Fruit fly (Drosophila melanogaster): ENCODE measurements around the gene CG13806.
A peak's percentile ranks its signal among the peaks of the same experiment; 100 is the strongest.

Gene CG13806

dm6 chr3L:2265692-2266444, at the start of gene CG13806, which contains the start of gene ecd (continued):
- TF ChIP-seq tna (GFP tag; IDR thresholded peaks at IDR 0.05; ENCODE audit: partially characterized antibody) (peak; percentile 90), insv (GFP tag; optimal IDR thresholded peaks at IDR 0.05) (peak in 1 of 2 experiments; percentile 16), CG10462 (GFP tag; optimal IDR thresholded peaks at IDR 0.05) (peak; percentile 88), CG18262 (tag; optimal IDR thresholded peaks at IDR 0.05) (no peak), CG14014 (GFP tag; IDR thresholded peaks at IDR 0.05) (peak; percentile 32; the same call in 1 of the 2 replicates), NfI (GFP tag; optimal IDR thresholded peaks at IDR 0.05) (peak; percentile 21), h (optimal IDR thresholded peaks at IDR 0.05) (no peak), Scr (GFP tag; IDR thresholded peaks at IDR 0.05; ENCODE audit: partially characterized antibody) (peak; percentile 91), danr (GFP tag; IDR thresholded peaks at IDR 0.05) (no peak), stc (GFP tag; IDR thresholded peaks at IDR 0.05) (no peak), Deaf1 (tag; optimal IDR thresholded peaks at IDR 0.05) (no peak), cad (GFP tag; optimal IDR thresholded peaks at IDR 0.05) (no peak), CG17359 (tag; optimal IDR thresholded peaks at IDR 0.05) (no peak), CG15601 (tag; optimal IDR thresholded peaks at IDR 0.05) (peak; percentile 16), CG16779 (GFP tag; IDR thresholded peaks at IDR 0.05) (no peak), CG15696 (tag; optimal IDR thresholded peaks at IDR 0.05) (no peak), CG12104 (GFP tag; optimal IDR thresholded peaks at IDR 0.05) (no peak), peb (GFP tag; IDR thresholded peaks at IDR 0.05) (no peak), chif (GFP tag; optimal IDR thresholded peaks at IDR 0.05) (peak in 1 of 2 experiments; percentile 50), vnd (GFP tag; IDR thresholded peaks at IDR 0.05; ENCODE audit: partially characterized antibody) (peak; percentile 87), CG17802 (tag; optimal IDR thresholded peaks at IDR 0.05) (peak; percentile 88), caup (GFP tag; optimal IDR thresholded peaks at IDR 0.05; ENCODE audit: severe bottlenecking) (peak; percentile 31), ham (GFP tag; IDR thresholded peaks at IDR 0.05) (no peak), crc (GFP tag; optimal IDR thresholded peaks at IDR 0.05) (no peak), MBD-R2 (GFP tag; IDR thresholded peaks at IDR 0.05) (peak; percentile 95), sens (GFP tag) (peak; percentile 78), trh (GFP tag; optimal IDR thresholded peaks at IDR 0.05) (peak; percentile 14), CG17612 (GFP tag; IDR thresholded peaks at IDR 0.05) (no peak), vvl (GFP tag; IDR thresholded peaks at IDR 0.05) (peak; percentile 62), CG13624 (GFP tag; optimal IDR thresholded peaks at IDR 0.05) (peak; percentile 65), BtbVII (GFP tag; optimal IDR thresholded peaks at IDR 0.05) (no peak), Dip2 (GFP tag; IDR thresholded peaks at IDR 0.05) (no peak), jumu (GFP tag; optimal IDR thresholded peaks at IDR 0.05) (peak; percentile 41), fru (optimal IDR thresholded peaks at IDR 0.05) (no peak), mld (GFP tag; IDR thresholded peaks at IDR 0.05; ENCODE audit: partially characterized antibody) (peak; percentile 96), trem (tag; optimal IDR thresholded peaks at IDR 0.05) (peak; percentile 51), pros (GFP tag; optimal IDR thresholded peaks at IDR 0.05) (no peak), CG9609 (GFP tag; optimal IDR thresholded peaks at IDR 0.05) (peak; percentile 51), CG9932 (GFP tag; IDR thresholded peaks at IDR 0.05) (peak; percentile 86), dpn (GFP tag; optimal IDR thresholded peaks at IDR 0.05) (peak; percentile 24 to 54), CG16813 (GFP tag; IDR thresholded peaks at IDR 0.05; ENCODE audit: partially characterized antibody) (peak; percentile 96), unc-4 (GFP tag; IDR thresholded peaks at IDR 0.05; ENCODE audit: partially characterized antibody) (peak; percentile 92), CoRest (tag; optimal IDR thresholded peaks at IDR 0.05) (peak; percentile 69), CG6254 (GFP tag; optimal IDR thresholded peaks at IDR 0.05) (no peak), CG2678 (tag; optimal IDR thresholded peaks at IDR 0.05) (no peak), hbn (GFP tag; IDR thresholded peaks at IDR 0.05; ENCODE audit: partially characterized antibody) (peak; percentile 87), lilli (GFP tag; optimal IDR thresholded peaks at IDR 0.05) (peak; percentile 60), CG34422 (GFP tag; IDR thresholded peaks at IDR 0.05) (peak; percentile 45; the same call in 2 of the 3 replicates), mam (GFP tag; optimal IDR thresholded peaks at IDR 0.05) (peak; percentile 66), CG1024 (GFP tag; IDR thresholded peaks at IDR 0.05) (no peak)

Data from whole organism, embryonic.